Fruit fly (Drosophila melanogaster): ENCODE measurements around the gene CG4572.

- TF ChIP-seq CG32264 (GFP tag; optimal IDR thresholded peaks at IDR 0.05) = no peak
- TF ChIP-seq Rel (GFP tag; optimal IDR thresholded peaks at IDR 0.05) = no peak
- TF ChIP-seq Rel (tag; optimal IDR thresholded peaks at IDR 0.05) = peak; percentile 34
- peak; percentile 12 for TF ChIP-seq sage (GFP tag; optimal IDR thresholded peaks at IDR 0.05)
- TF ChIP-seq usp (GFP tag; optimal IDR thresholded peaks at IDR 0.05) = no peak
- TF ChIP-seq Abd-B (GFP tag; optimal IDR thresholded peaks at IDR 0.05) = no peak
- no peak for TF ChIP-seq pan (optimal IDR thresholded peaks at IDR 0.05)
- no peak for TF ChIP-seq foxo (GFP tag; optimal IDR thresholded peaks at IDR 0.05)
- TF ChIP-seq Hnf4 (GFP tag; optimal IDR thresholded peaks at IDR 0.05) = no peak
- no peak for TF ChIP-seq psq (GFP tag; optimal IDR thresholded peaks at IDR 0.05)
- TF ChIP-seq lola (GFP tag; optimal IDR thresholded peaks at IDR 0.05) = no peak
These were observed 15.4 kb upstream of the CG4572 start, which contains the start of gene Ask1 for dm6 chr3R:19879470-19880052.

Data from whole organism, wandering third instar larva.